Worm (Caenorhabditis elegans): Measurements from ENCODE around the gene asm-2.

- TF ChIP-seq aly-1 (tag; optimal IDR thresholded peaks at IDR 0.05) (no peak), tbx-11 (GFP tag; IDR thresholded peaks at IDR 0.05) (no peak), ceh-36 (tag; optimal IDR thresholded peaks at IDR 0.05) (no peak), sea-1 (GFP tag; conservative IDR thresholded peaks at IDR 0.05) (no peak), ama-1 (optimal IDR thresholded peaks at IDR 0.05) (no peak), tbx-37 (GFP tag; conservative IDR thresholded peaks at IDR 0.05) (no peak)
Measured at ce11 chrX:11370090-11370489, 46.0 kb upstream of the asm-2 start.
